Fruit fly (Drosophila melanogaster): ENCODE measurements around the gene CG17196.

DNA sequence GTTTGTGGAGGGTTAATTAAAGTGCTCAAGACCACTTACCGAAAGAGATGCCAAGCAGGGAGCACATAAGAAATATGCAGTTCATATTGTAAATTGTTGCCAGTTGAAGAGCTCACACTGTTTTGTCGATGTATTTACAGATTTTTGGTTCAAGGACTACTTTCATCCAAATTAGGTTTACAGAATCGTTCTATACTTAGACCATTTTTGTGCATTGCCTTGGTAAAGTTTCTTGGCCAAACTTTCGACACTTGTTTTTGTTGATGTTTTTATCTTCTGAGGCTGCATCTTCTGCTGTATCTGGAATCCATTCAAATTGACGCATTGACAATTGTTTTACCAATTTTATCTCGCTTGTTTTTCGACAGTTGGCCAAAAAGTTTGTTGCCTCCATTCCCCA, 14.3 kb upstream of the CG17196 start, which contains the start of gene CG31093:
- TF ChIP-seq org-1 (GFP tag; optimal IDR thresholded peaks at IDR 0.05) (no peak), MESR4 (GFP tag; optimal IDR thresholded peaks at IDR 0.05) (no peak), CG17361 (GFP tag; IDR thresholded peaks at IDR 0.05) (no peak), Taf1 (GFP tag; IDR thresholded peaks at IDR 0.05) (no peak), CG7357 (GFP tag; IDR thresholded peaks at IDR 0.05) (no peak), Oli (tag; optimal IDR thresholded peaks at IDR 0.05) (no peak), Nf-YB (GFP tag; optimal IDR thresholded peaks at IDR 0.05) (no peak), CG18011 (GFP tag; optimal IDR thresholded peaks at IDR 0.05) (no peak), Nf-YA (GFP tag; IDR thresholded peaks at IDR 0.05) (no peak), CG1529 (GFP tag; optimal IDR thresholded peaks at IDR 0.05) (no peak)

All from whole organism, embryonic.